Worm (Caenorhabditis elegans) whole organism, early embryonic: Measurements from ENCODE around the gene lelo-1.

Source experiments
- B0310.2 ChIP-seq: sonication (generic microtip); optimal IDR thresholded peaks from 2 replicates; lab custom pipeline; 2016; ENCODE audit warnings: mild to moderate bottlenecking, missing genetic modification characterization, missing compliant biosample characterization
- F13C5.2 ChIP-seq: sonication (generic microtip); optimal IDR thresholded peaks from 2 replicates; lab custom pipeline; 2017; ENCODE audit warnings: mild to moderate bottlenecking, missing genetic modification characterization, inconsistent platforms, missing compliant biosample characterization
- ama-1 ChIP-seq: fragments of 150-350 bp; optimal IDR thresholded peaks from 2 replicates; lab custom pipeline; 2014
- ceh-13 ChIP-seq: fragments of 200-800 bp; sonication (Bioruptor generic); optimal IDR thresholded peaks from 2 replicates; lab custom pipeline; 2018; ENCODE audit warnings: mild to moderate bottlenecking, missing genetic modification characterization, missing compliant biosample characterization
- hmg-4 ChIP-seq: fragments of 200-800 bp; sonication (Bioruptor generic); optimal IDR thresholded peaks from 2 replicates; lab custom pipeline; 2018; ENCODE audit warnings: mild to moderate bottlenecking, missing genetic modification characterization, missing compliant biosample characterization

DNA sequence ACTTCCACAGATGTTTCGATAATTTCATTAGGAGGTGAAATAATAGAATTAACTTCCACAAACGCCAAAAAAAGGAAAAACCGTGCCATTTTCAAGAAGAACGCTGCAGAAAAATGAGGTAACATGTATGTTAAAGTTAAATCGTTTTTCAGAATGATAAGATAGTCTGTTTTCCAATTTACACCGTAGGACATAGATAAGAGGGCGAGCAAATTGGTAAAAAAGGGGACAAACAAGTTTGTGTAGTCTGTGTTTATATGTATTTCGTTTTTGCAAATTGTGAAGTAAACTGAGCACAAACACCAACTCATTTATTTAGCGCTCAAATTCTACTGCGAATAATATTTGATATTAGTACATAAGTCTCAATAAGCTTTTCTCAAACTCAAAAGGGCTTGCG, 13.7 kb downstream of the lelo-1 start, which contains the start of gene F13H8.11:
- TF ChIP-seq ama-1 (lab: Kevin White, UChicago) (no peak), ceh-13 (GFP tag; lab: Kevin White, UChicago) (no peak), F13C5.2 (no peak), B0310.2 (tag; lab: Kevin White, UChicago) (no peak), hmg-4 (GFP tag; lab: Kevin White, UChicago) (no peak)
